Worm (Caenorhabditis elegans): ENCODE measurements around the gene slcf-2.

ce11 chrX:3374642-3375041 lies 19.0 kb upstream of the slcf-2 start, which contains the start of gene clc-3:
- TF ChIP-seq him-1 (tag; optimal IDR thresholded peaks at IDR 0.05) (no peak), dao-5 (tag; optimal IDR thresholded peaks at IDR 0.05) (no peak), W03F9.2 (tag; optimal IDR thresholded peaks at IDR 0.05) (no peak)

All from whole organism, L4/young adult.